Fruit fly (Drosophila melanogaster) whole organism, embryonic: ENCODE measurements around the gene mRpL51.

ENCODE experiments used
- Antp ChIP-seq: fragments of 200-800 bp; sonication (Bioruptor generic); optimal IDR thresholded peaks from 3 replicates; lab custom pipeline; 2016; ENCODE audit warnings: missing biosample characterization, missing genetic modification characterization
- Atf3 ChIP-seq: fragments of 200-800 bp; sonication (Bioruptor generic); optimal IDR thresholded peaks from 3 replicates; lab custom pipeline; 2016; ENCODE audit warnings: missing biosample characterization, missing genetic modification characterization
- Bdp1 ChIP-seq: fragments of 200-800 bp; sonication (Bioruptor generic); optimal IDR thresholded peaks from 3 replicates; lab custom pipeline; 2016; ENCODE audit warnings: missing biosample characterization, missing genetic modification characterization
- BtbVII ChIP-seq: fragments of 200-800 bp; sonication (Bioruptor generic); optimal IDR thresholded peaks from 3 replicates; lab custom pipeline; 2017; ENCODE audit warnings: missing biosample characterization, mild to moderate bottlenecking, missing genetic modification characterization
- CG10565 ChIP-seq: fragments of 200-800 bp; sonication (Bioruptor generic); optimal IDR thresholded peaks from 3 replicates; lab custom pipeline; 2016; ENCODE audit warnings: missing biosample characterization, mild to moderate bottlenecking, missing genetic modification characterization
- CG11560 ChIP-seq: fragments of 200-800 bp; sonication (Bioruptor generic); IDR thresholded peaks from 3 replicates; pipeline ENCODE4 v1.3.6; 2022; ENCODE audit warnings: missing biosample characterization, missing genetic modification characterization
- CG13123 ChIP-seq: fragments of 200-800 bp; sonication (Bioruptor generic); optimal IDR thresholded peaks from 2 replicates; lab custom pipeline; 2016; ENCODE audit warnings: missing biosample characterization, missing genetic modification characterization
- CG14014 ChIP-seq: fragments of 200-800 bp; sonication (Bioruptor generic); IDR thresholded peaks from 2 replicates; pipeline ENCODE4 v1.3.6; 2022; ENCODE audit warnings: missing biosample characterization, missing genetic modification characterization
- CG14710 ChIP-seq: fragments of 200-800 bp; sonication (Bioruptor generic); optimal IDR thresholded peaks from 3 replicates; lab custom pipeline; 2019; ENCODE audit warnings: missing biosample characterization, mild to moderate bottlenecking, missing genetic modification characterization, moderate library complexity
- CG15269 ChIP-seq: fragments of 200-800 bp; sonication (Bioruptor generic); optimal IDR thresholded peaks from 2 replicates; lab custom pipeline; 2018; ENCODE audit warnings: missing biosample characterization, mild to moderate bottlenecking, missing genetic modification characterization, moderate library complexity
- CG1647 ChIP-seq: fragments of 200-800 bp; sonication (Bioruptor generic); optimal IDR thresholded peaks from 3 replicates; lab custom pipeline; 2016; ENCODE audit warnings: missing biosample characterization, missing genetic modification characterization
- CG17361 ChIP-seq: fragments of 200-800 bp; sonication (Bioruptor generic); IDR thresholded peaks from 3 replicates; pipeline ENCODE4 v1.3.6; 2022; ENCODE audit warnings: missing biosample characterization, missing genetic modification characterization
- CG17829 ChIP-seq: fragments of 200-800 bp; optimal IDR thresholded peaks from 2 replicates; lab custom pipeline; 2019; ENCODE audit warnings: missing biosample characterization, mild to moderate bottlenecking, missing genetic modification characterization, moderate library complexity
- CG18476 ChIP-seq: fragments of 200-800 bp; sonication (Bioruptor generic); optimal IDR thresholded peaks from 2 replicates; lab custom pipeline; 2016; ENCODE audit warnings: missing biosample characterization, mild to moderate bottlenecking, missing genetic modification characterization
- CG18599 ChIP-seq: fragments of 200-800 bp; sonication (Bioruptor generic); optimal IDR thresholded peaks from 3 replicates; lab custom pipeline; 2017; ENCODE audit warnings: missing biosample characterization, missing genetic modification characterization, mild to moderate bottlenecking, moderate library complexity, missing genetic modification reagents
- CG2116 ChIP-seq: fragments of 200-800 bp; sonication (Bioruptor generic); optimal IDR thresholded peaks from 3 replicates; lab custom pipeline; 2018; ENCODE audit warnings: missing biosample characterization, mild to moderate bottlenecking, missing genetic modification characterization
- CG2199 ChIP-seq: fragments of 200-800 bp; sonication (Bioruptor generic); IDR thresholded peaks from 3 replicates; pipeline ENCODE4 v1.3.6; 2022; ENCODE audit warnings: missing biosample characterization, missing genetic modification characterization
- CG2875 ChIP-seq: fragments of 200-800 bp; sonication (Bioruptor generic); optimal IDR thresholded peaks from 2 replicates; lab custom pipeline; 2017; ENCODE audit warnings: missing biosample characterization, mild to moderate bottlenecking, missing genetic modification characterization, missing genetic modification reagents
- CG3163 ChIP-seq: fragments of 200-800 bp; sonication (Bioruptor generic); optimal IDR thresholded peaks from 3 replicates; lab custom pipeline; 2016; ENCODE audit warnings: missing biosample characterization, missing genetic modification characterization
- CG32767 ChIP-seq: fragments of 200-800 bp; sonication (Bioruptor generic); IDR thresholded peaks from 2 replicates; pipeline ENCODE4 v1.3.6; 2022; ENCODE audit warnings: missing biosample characterization, missing genetic modification characterization
- CG3995 ChIP-seq: fragments of 200-800 bp; sonication (Bioruptor generic); optimal IDR thresholded peaks from 3 replicates; lab custom pipeline; 2016; ENCODE audit warnings: missing biosample characterization, missing genetic modification characterization
- CG4360 ChIP-seq: fragments of 200-800 bp; sonication (Bioruptor generic); IDR thresholded peaks from 2 replicates; pipeline ENCODE4 v1.3.6; 2022; ENCODE audit warnings: missing biosample characterization, missing genetic modification characterization
- CG43689 ChIP-seq: fragments of 200-800 bp; sonication (Bioruptor generic); IDR thresholded peaks from 2 replicates; pipeline ENCODE4 v1.3.6; 2022; ENCODE audit warnings: missing biosample characterization, missing genetic modification characterization
- CG4404 ChIP-seq: fragments of 200-800 bp; sonication (Bioruptor generic); IDR thresholded peaks from 2 replicates; pipeline ENCODE4 v1.3.6; 2022; ENCODE audit warnings: missing biosample characterization, missing genetic modification characterization
- CG9727 ChIP-seq: fragments of 200-800 bp; sonication (Bioruptor generic); optimal IDR thresholded peaks from 3 replicates; lab custom pipeline; 2017; ENCODE audit warnings: missing biosample characterization, mild to moderate bottlenecking, missing genetic modification characterization
- Camta ChIP-seq: fragments of 200-800 bp; sonication (Bioruptor generic); optimal IDR thresholded peaks from 2 replicates; lab custom pipeline; 2016; ENCODE audit warnings: missing biosample characterization, missing genetic modification characterization
- Dad ChIP-seq: fragments of 200-800 bp; sonication (Bioruptor generic); optimal IDR thresholded peaks from 3 replicates; lab custom pipeline; 2016; ENCODE audit warnings: missing biosample characterization, missing genetic modification characterization
- Doc3 ChIP-seq: fragments of 200-800 bp; sonication (Bioruptor generic); IDR thresholded peaks from 3 replicates; pipeline ENCODE4 v1.3.6; 2022; ENCODE audit warnings: missing biosample characterization, missing genetic modification characterization; ENCODE audit not compliant: partially characterized antibody
- Drgx ChIP-seq: fragments of 200-800 bp; sonication (Bioruptor generic); IDR thresholded peaks from 2 replicates; pipeline ENCODE4 v1.3.6; 2022; ENCODE audit warnings: missing biosample characterization, missing genetic modification characterization
- H2.0 ChIP-seq: fragments of 200-800 bp; sonication (Bioruptor generic); IDR thresholded peaks from 2 replicates; pipeline ENCODE4 v1.3.6; 2022; ENCODE audit warnings: missing biosample characterization, missing genetic modification characterization
- HLH54F ChIP-seq: fragments of 200-800 bp; sonication (Bioruptor generic); optimal IDR thresholded peaks from 3 replicates; lab custom pipeline; 2016; ENCODE audit warnings: missing biosample characterization, missing genetic modification characterization
- Med ChIP-seq: fragments of 200-800 bp; sonication (Bioruptor generic); peaks from one replicate; lab custom pipeline; 2016; ENCODE audit warnings: missing biosample characterization, missing genetic modification characterization, mild to moderate bottlenecking, inconsistent platforms, moderate library complexity
- Ssrp ChIP-seq: fragments of 200-800 bp; sonication (Bioruptor generic); optimal IDR thresholded peaks from 2 replicates; lab custom pipeline; 2018; ENCODE audit warnings: missing biosample characterization, mild to moderate bottlenecking, missing genetic modification characterization, moderate library complexity
- Vsx1 ChIP-seq: fragments of 200-800 bp; sonication (Bioruptor generic); optimal IDR thresholded peaks from 2 replicates; lab custom pipeline; 2017; ENCODE audit warnings: missing biosample characterization, mild to moderate bottlenecking, missing genetic modification characterization, missing genetic modification reagents
- ap ChIP-seq: fragments of 200-800 bp; sonication (Bioruptor generic); IDR thresholded peaks from 2 replicates; pipeline ENCODE4 v1.3.6; 2022; ENCODE audit warnings: missing biosample characterization, missing genetic modification characterization
- croc ChIP-seq: fragments of 200-800 bp; sonication (Bioruptor generic); conservative IDR thresholded peaks from 3 replicates; pipeline ENCODE4 v1.3.6; 2022; ENCODE audit warnings: missing biosample characterization, missing genetic modification characterization
- eyg ChIP-seq: fragments of 200-800 bp; sonication (Bioruptor generic); optimal IDR thresholded peaks from 3 replicates; lab custom pipeline; 2016; ENCODE audit warnings: missing biosample characterization, missing genetic modification characterization
- gem ChIP-seq: fragments of 200-800 bp; sonication (Bioruptor generic); optimal IDR thresholded peaks from 2 replicates; lab custom pipeline; 2019; ENCODE audit warnings: missing biosample characterization, mild to moderate bottlenecking, missing genetic modification characterization, moderate library complexity
- hth ChIP-seq: fragments of >200 bp; optimal IDR thresholded peaks from 2 replicates; lab custom pipeline; 2017; ENCODE audit warnings: inconsistent platforms
- ken ChIP-seq: fragments of 200-800 bp; sonication (Bioruptor generic); IDR thresholded peaks from 3 replicates; pipeline ENCODE4 v1.3.6; 2022; ENCODE audit warnings: missing biosample characterization, missing genetic modification characterization
- nau ChIP-seq: fragments of 200-800 bp; sonication (Bioruptor generic); optimal IDR thresholded peaks from 3 replicates; lab custom pipeline; 2017; ENCODE audit warnings: missing biosample characterization, mild to moderate bottlenecking, missing genetic modification characterization, missing genetic modification reagents
- nerfin-1 ChIP-seq: fragments of 200-800 bp; sonication (Bioruptor generic); optimal IDR thresholded peaks from 3 replicates; lab custom pipeline; 2019; ENCODE audit warnings: missing biosample characterization, mild to moderate bottlenecking, missing genetic modification characterization, moderate library complexity
- ranshi ChIP-seq: fragments of 200-800 bp; sonication (Bioruptor generic); IDR thresholded peaks from 2 replicates; pipeline ENCODE4 v1.3.6; 2022; ENCODE audit warnings: missing biosample characterization, missing genetic modification characterization
- ro ChIP-seq: fragments of 200-800 bp; sonication (Bioruptor generic); IDR thresholded peaks from 2 replicates; pipeline ENCODE4 v1.3.6; 2022; ENCODE audit warnings: missing biosample characterization, missing genetic modification characterization
- salm ChIP-seq: fragments of 200-800 bp; sonication (Bioruptor generic); optimal IDR thresholded peaks from 2 replicates; lab custom pipeline; 2018; ENCODE audit warnings: missing biosample characterization, mild to moderate bottlenecking, missing genetic modification characterization
- sc ChIP-seq, 3 experiments: fragments of >200 bp in 2 of 3; fragments of 200-800 bp in 1 of 3; sonication (Bioruptor generic) in 1 of 3; optimal IDR thresholded peaks; 2 replicates in 2 of 3; 3 replicates in 1 of 3; lab custom pipeline; 2017; ENCODE audit warnings: mild to moderate bottlenecking in 1 of 3, missing biosample characterization in 1 of 3, missing genetic modification characterization in 1 of 3, missing genetic modification reagents in 1 of 3
- scrt ChIP-seq: fragments of 200-800 bp; sonication (Bioruptor generic); optimal IDR thresholded peaks from 2 replicates; lab custom pipeline; 2018; ENCODE audit warnings: missing biosample characterization, mild to moderate bottlenecking, missing genetic modification characterization, moderate library complexity
- sens ChIP-seq: fragments of 200-800 bp; sonication (Bioruptor generic); peaks from one replicate; lab custom pipeline; 2016; ENCODE audit warnings: missing biosample characterization, missing genetic modification characterization
- sna ChIP-seq: fragments of 200-800 bp; sonication (Bioruptor generic); IDR thresholded peaks from 2 replicates; pipeline ENCODE4 v1.3.6; 2022; ENCODE audit warnings: missing biosample characterization, missing genetic modification characterization; ENCODE audit not compliant: partially characterized antibody
- tna ChIP-seq: fragments of 200-800 bp; sonication (Bioruptor generic); IDR thresholded peaks from 2 replicates; pipeline ENCODE4 v1.3.6; 2022; ENCODE audit warnings: missing biosample characterization, missing genetic modification characterization; ENCODE audit not compliant: partially characterized antibody
- vvl ChIP-seq: fragments of 200-800 bp; sonication (Bioruptor generic); IDR thresholded peaks from 2 replicates; pipeline ENCODE4 v1.3.6; 2022; ENCODE audit warnings: missing biosample characterization, missing genetic modification characterization
- wor ChIP-seq: fragments of 200-800 bp; sonication (Bioruptor generic); IDR thresholded peaks from 2 replicates; pipeline ENCODE4 v1.3.6; 2022; ENCODE audit warnings: missing biosample characterization, missing genetic modification characterization

Gene mRpL51

DNA sequence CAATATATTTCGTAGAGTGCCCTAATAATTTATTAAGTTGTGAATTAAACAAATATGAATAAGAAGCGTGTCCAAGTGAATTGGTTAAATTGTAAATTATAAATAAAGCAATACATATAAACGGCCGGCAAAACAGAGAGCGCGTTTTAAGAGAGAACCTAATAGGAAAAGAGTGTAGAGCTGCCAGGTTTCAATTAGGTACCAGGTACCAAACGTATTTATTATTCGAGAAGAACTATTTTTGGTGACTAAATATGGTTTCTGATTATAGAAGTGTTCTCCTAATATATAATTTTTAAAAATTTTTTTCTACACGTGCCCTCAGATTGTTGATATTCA, 25.0 kb upstream of the mRpL51 start (continued):
- no peak for TF ChIP-seq vvl
- no peak for TF ChIP-seq ap
- TF ChIP-seq Doc3 (GFP tag; lab: Robert Waterston, UW), result no peak
- TF ChIP-seq CG10565 (GFP tag; lab: Kevin White, UChicago), result no peak
- TF ChIP-seq tna, result no peak
- TF ChIP-seq ranshi (GFP tag; lab: Robert Waterston, UW), result no peak
- TF ChIP-seq CG4360, result no peak
- no peak for TF ChIP-seq CG1647 (GFP tag; lab: Kevin White, UChicago)
- TF ChIP-seq CG4404, result no peak
- TF ChIP-seq sens (GFP tag; lab: Kevin White, UChicago), result peak; percentile 50
- TF ChIP-seq Med, result no peak
- TF ChIP-seq CG15269 (tag; lab: Kevin White, UChicago), result no peak
- no peak for TF ChIP-seq HLH54F (GFP tag; lab: Kevin White, UChicago)
- no peak for TF ChIP-seq CG43689 (GFP tag; lab: Robert Waterston, UW)
- TF ChIP-seq CG14710 (tag; lab: Kevin White, UChicago), result no peak
- no peak for TF ChIP-seq CG32767 (GFP tag; lab: Robert Waterston, UW)
- TF ChIP-seq CG3995, result no peak
- no peak for TF ChIP-seq CG2875
- 0 out of 2 replicates have a peak, but pooled peaks have one; percentile 23 for TF ChIP-seq sna
- no peak for TF ChIP-seq CG17829
- no peak for TF ChIP-seq ro (GFP tag; lab: Robert Waterston, UW)
- TF ChIP-seq ken, result no peak
- TF ChIP-seq Bdp1, result no peak
- no peak for TF ChIP-seq BtbVII (GFP tag; lab: Kevin White, UChicago)
- TF ChIP-seq Camta (GFP tag; lab: Kevin White, UChicago), result no peak
- TF ChIP-seq H2.0, result no peak
- no peak for TF ChIP-seq Dad (GFP tag; lab: Kevin White, UChicago)
- no peak for TF ChIP-seq Antp

DNA sequence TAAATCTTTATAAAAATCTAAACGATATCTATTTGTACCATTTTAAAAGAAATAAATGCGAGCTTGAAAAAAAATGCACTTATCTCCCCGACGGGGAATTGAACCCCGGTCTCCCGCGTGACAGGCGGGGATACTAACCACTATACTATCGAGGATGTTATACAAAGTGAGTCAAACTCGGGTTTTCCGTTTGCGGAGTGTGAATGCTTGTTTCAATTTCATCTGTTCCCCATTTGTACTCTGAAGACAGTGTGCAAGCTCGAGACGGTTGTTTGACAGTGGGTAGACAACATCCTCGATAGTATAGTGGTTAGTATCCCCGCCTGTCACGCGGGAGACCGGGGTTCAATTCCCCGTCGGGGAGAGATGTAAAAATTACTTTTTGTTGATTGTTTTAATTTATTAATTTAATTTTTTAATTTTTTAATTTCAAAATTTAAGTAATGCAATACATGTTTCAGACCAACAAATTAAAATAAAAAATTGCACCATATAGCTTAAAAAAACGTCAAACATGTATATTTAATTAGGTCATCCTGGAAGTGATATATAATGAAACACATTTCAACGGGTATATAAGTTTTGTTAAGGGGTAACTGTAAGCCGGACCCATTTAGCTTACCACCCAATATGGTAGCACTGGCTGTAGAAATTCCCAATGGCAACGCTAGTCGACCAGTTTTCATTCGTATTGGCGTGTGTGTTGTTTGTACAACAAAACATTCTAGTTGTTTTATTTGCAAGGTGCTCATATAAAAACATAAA, 24.5 kb upstream of the mRpL51 start, which contains the start of gene Sema1a:
Sema1a (plus strand) TSS at position 679 of the 765 bp plus-strand sequence.
- TF ChIP-seq eyg (GFP tag; lab: Kevin White, UChicago) (peak; percentile 24), CG13123 (GFP tag; lab: Kevin White, UChicago) (peak; percentile 41), CG9727 (GFP tag; lab: Kevin White, UChicago) (peak; percentile 30), CG3163 (peak; percentile 90), CG14014 (peak; percentile 75), CG4360 (no peak), CG18599 (peak; percentile 51), hth (lab: Kevin White, UChicago) (no peak), Drgx (GFP tag; lab: Robert Waterston, UW) (peak; percentile 65), salm (peak; percentile 54), Vsx1 (GFP tag; lab: Kevin White, UChicago) (no peak), CG18476 (GFP tag; lab: Kevin White, UChicago) (no peak), CG2199 (GFP tag; lab: Robert Waterston, UW) (peak; percentile 68; the same call in 2 of the 3 replicates), Atf3 (GFP tag; lab: Kevin White, UChicago) (peak; percentile 20), wor (GFP tag; lab: Robert Waterston, UW) (no peak), nerfin-1 (peak; percentile 33), sc (optimal IDR thresholded peaks at IDR 0.05; lab: Kevin White, UChicago) (no peak), sc (GFP tag; optimal IDR thresholded peaks at IDR 0.05; lab: Kevin White, UChicago) (no peak), gem (tag; lab: Kevin White, UChicago) (peak; percentile 55), scrt (GFP tag; lab: Kevin White, UChicago) (peak; percentile 54), nau (peak; percentile 47), CG17361 (GFP tag; lab: Robert Waterston, UW) (peak; percentile 45; the same call in 2 of the 3 replicates), CG2116 (GFP tag; lab: Kevin White, UChicago) (peak; percentile 33), CG11560 (tag; lab: Robert Waterston, UW) (no peak), Ssrp (tag; lab: Kevin White, UChicago) (peak; percentile 76), croc (GFP tag; lab: Robert Waterston, UW) (peak; percentile 33; the same call in 2 of the 3 replicates)
